Fruit fly (Drosophila melanogaster) whole organism, adult: ENCODE measurements around the gene fit.

Experiments used
- CG11617 ChIP-seq: fragments of 200-800 bp; sonication (Bioruptor generic); optimal IDR thresholded peaks from 2 replicates; lab custom pipeline; 2017; ENCODE audit warnings: mild to moderate bottlenecking, missing biosample characterization, missing genetic modification reagents, missing genetic modification characterization
- CG12768 ChIP-seq: fragments of 200-800 bp; sonication (Bioruptor generic); optimal IDR thresholded peaks from 2 replicates; lab custom pipeline; 2017; ENCODE audit warnings: missing biosample characterization, missing genetic modification characterization, mild to moderate bottlenecking, moderate library complexity, missing genetic modification reagents
- CG5204 ChIP-seq: fragments of 200-800 bp; sonication (Bioruptor generic); optimal IDR thresholded peaks from 2 replicates; lab custom pipeline; 2016; ENCODE audit warnings: missing biosample characterization, missing genetic modification characterization
- Clk ChIP-seq: fragments of 200-800 bp; sonication (Bioruptor generic); optimal IDR thresholded peaks from 2 replicates; lab custom pipeline; 2017; ENCODE audit warnings: missing biosample characterization, missing genetic modification characterization
- cnc ChIP-seq, 2 experiments: fragments of >200 bp; optimal IDR thresholded peaks; 2 replicates each; lab custom pipeline; 2017
- pad ChIP-seq: fragments of 200-800 bp; sonication (Bioruptor generic); optimal IDR thresholded peaks from 3 replicates; lab custom pipeline; 2017; ENCODE audit warnings: missing biosample characterization, missing genetic modification characterization, mild to moderate bottlenecking, moderate library complexity, missing genetic modification reagents

- no peak for TF ChIP-seq pad (GFP tag; lab: Kevin White, UChicago)
- no peak for TF ChIP-seq CG12768 (GFP tag; lab: Kevin White, UChicago)
- TF ChIP-seq CG11617 (GFP tag; lab: Kevin White, UChicago): no peak
- TF ChIP-seq CG5204: no peak
- TF ChIP-seq cnc (optimal IDR thresholded peaks at IDR 0.05; lab: Kevin White, UChicago): no peak
- TF ChIP-seq Clk (GFP tag; lab: Kevin White, UChicago): no peak
Measured at dm6 chr3R:21867819-21868218, 16.4 kb downstream of the fit start, which contains the start of the genes CG6569 and Cby.
